Worm (Caenorhabditis elegans) whole organism, L3 larva: ENCODE data around the gene F53F8.3.

Source experiments
- R02D3.7 ChIP-seq: fragments of 150-350 bp; optimal IDR thresholded peaks from 2 replicates; lab custom pipeline; 2014; ENCODE audit warnings: missing biosample characterization, missing genetic modification characterization
- ZK546.5 ChIP-seq: sonication (generic microtip); optimal IDR thresholded peaks from 2 replicates; lab custom pipeline; 2017; ENCODE audit warnings: missing biosample characterization, missing genetic modification characterization
- aly-2 ChIP-seq: fragments of 150-350 bp; optimal IDR thresholded peaks from 2 replicates; lab custom pipeline; 2014; ENCODE audit warnings: missing biosample characterization, missing genetic modification characterization
- ama-1 ChIP-seq: fragments of 150-350 bp; optimal IDR thresholded peaks from 2 replicates; lab custom pipeline; 2018
- ceh-28 ChIP-seq: fragments of 150-350 bp; optimal IDR thresholded peaks from 2 replicates; lab custom pipeline; 2014; ENCODE audit warnings: missing biosample characterization, missing genetic modification reagents, missing genetic modification characterization
- ceh-9 ChIP-seq: sonication (generic microtip); optimal IDR thresholded peaks from 2 replicates; lab custom pipeline; 2018; ENCODE audit warnings: missing biosample characterization, missing genetic modification characterization
- daf-12 ChIP-seq: fragments of 150-350 bp; optimal IDR thresholded peaks from 2 replicates; lab custom pipeline; 2014; ENCODE audit warnings: missing biosample characterization, missing genetic modification reagents, missing genetic modification characterization
- egl-5 ChIP-seq: fragments of 150-350 bp; optimal IDR thresholded peaks from 2 replicates; lab custom pipeline; 2017; ENCODE audit warnings: missing biosample characterization, missing genetic modification reagents, missing genetic modification characterization, inconsistent platforms
- elt-2 ChIP-seq: sonication (generic microtip); optimal IDR thresholded peaks from 2 replicates; lab custom pipeline; 2016; ENCODE audit warnings: missing genetic modification reagents, mild to moderate bottlenecking, missing genetic modification characterization, missing compliant biosample characterization
- elt-3 ChIP-seq, 3 experiments: fragments of 150-350 bp in 1 of 3; sonication (generic microtip) in 2 of 3; optimal IDR thresholded peaks; 2 replicates in 2 of 3; 4 replicates in 1 of 3; lab custom pipeline; 2014 to 2017; ENCODE audit warnings: missing biosample characterization in 3 of 3, missing genetic modification characterization in 3 of 3
- eor-1 ChIP-seq, 2 experiments: fragments of 150-350 bp; optimal IDR thresholded peaks; 2 replicates each; lab custom pipeline; 2014 to 2018; ENCODE audit warnings: missing biosample characterization in 2 of 2, missing genetic modification characterization in 2 of 2
- fkh-2 ChIP-seq: fragments of 150-350 bp; optimal IDR thresholded peaks from 2 replicates; lab custom pipeline; 2014; ENCODE audit warnings: missing biosample characterization, missing genetic modification reagents, missing genetic modification characterization
- fos-1 ChIP-seq: fragments of 150-350 bp; optimal IDR thresholded peaks from 2 replicates; lab custom pipeline; 2014; ENCODE audit warnings: missing biosample characterization, missing genetic modification characterization
- hmg-11 ChIP-seq: sonication (generic microtip); optimal IDR thresholded peaks from 2 replicates; lab custom pipeline; 2016; ENCODE audit warnings: missing genetic modification characterization, missing compliant biosample characterization
- jun-1 ChIP-seq: fragments of 150-350 bp; optimal IDR thresholded peaks from 2 replicates; lab custom pipeline; 2014; ENCODE audit warnings: missing biosample characterization, missing genetic modification reagents, missing genetic modification characterization
- lsy-12 ChIP-seq: sonication (generic microtip); optimal IDR thresholded peaks from 2 replicates; lab custom pipeline; 2016; ENCODE audit warnings: mild to moderate bottlenecking, missing genetic modification characterization, missing compliant biosample characterization
- mdl-1 ChIP-seq: fragments of 150-350 bp; optimal IDR thresholded peaks from 2 replicates; lab custom pipeline; 2014; ENCODE audit warnings: missing biosample characterization, missing genetic modification characterization
- mml-1 ChIP-seq: fragments of 150-350 bp; sonication (generic microtip); optimal IDR thresholded peaks from 3 replicates; lab custom pipeline; 2014; ENCODE audit warnings: missing biosample characterization, missing genetic modification characterization
- nfya-1 ChIP-seq: sonication (generic microtip); optimal IDR thresholded peaks from 2 replicates; lab custom pipeline; 2017; ENCODE audit warnings: missing genetic modification characterization, mild to moderate bottlenecking, missing compliant biosample characterization, antibody characterized with exemption, moderate library complexity; ENCODE audit not compliant: insufficient read depth
- nhr-11 ChIP-seq: fragments of 150-350 bp; optimal IDR thresholded peaks from 2 replicates; lab custom pipeline; 2014; ENCODE audit warnings: missing biosample characterization, missing genetic modification characterization
- nhr-12 ChIP-seq: fragments of 150-350 bp; optimal IDR thresholded peaks from 2 replicates; lab custom pipeline; 2014; ENCODE audit warnings: missing biosample characterization, missing genetic modification characterization
- nhr-23 ChIP-seq: fragments of 150-350 bp; optimal IDR thresholded peaks from 2 replicates; lab custom pipeline; 2014; ENCODE audit warnings: missing biosample characterization, missing genetic modification reagents, missing genetic modification characterization
- nhr-237 ChIP-seq: fragments of 150-350 bp; optimal IDR thresholded peaks from 2 replicates; lab custom pipeline; 2014; ENCODE audit warnings: missing biosample characterization, missing genetic modification characterization
- nhr-25 ChIP-seq: sonication (generic microtip); optimal IDR thresholded peaks from 2 replicates; lab custom pipeline; 2017; ENCODE audit warnings: missing biosample characterization, missing genetic modification characterization
- nhr-43 ChIP-seq: sonication (generic microtip); optimal IDR thresholded peaks from 2 replicates; lab custom pipeline; 2016; ENCODE audit warnings: mild to moderate bottlenecking, missing genetic modification characterization, missing compliant biosample characterization; ENCODE audit not compliant: poor library complexity, severe bottlenecking
- nhr-67 ChIP-seq: fragments of 150-350 bp; optimal IDR thresholded peaks from 2 replicates; lab custom pipeline; 2014; ENCODE audit warnings: missing biosample characterization, missing genetic modification characterization
- nhr-76 ChIP-seq: fragments of 150-350 bp; sonication (generic microtip); optimal IDR thresholded peaks from 5 replicates; lab custom pipeline; 2014; ENCODE audit warnings: missing biosample characterization, missing genetic modification characterization
- nhr-77 ChIP-seq: fragments of 150-350 bp; optimal IDR thresholded peaks from 2 replicates; lab custom pipeline; 2014; ENCODE audit warnings: missing biosample characterization, missing genetic modification characterization
- pha-4 ChIP-seq: fragments of 150-350 bp; optimal IDR thresholded peaks from 2 replicates; lab custom pipeline; 2014; ENCODE audit warnings: missing biosample characterization, missing genetic modification reagents, missing genetic modification characterization
- pqm-1 ChIP-seq: fragments of 150-350 bp; optimal IDR thresholded peaks from 2 replicates; lab custom pipeline; 2017; ENCODE audit warnings: missing biosample characterization, missing genetic modification characterization, inconsistent platforms
- sea-2 ChIP-seq: fragments of 150-350 bp; sonication (generic microtip); optimal IDR thresholded peaks from 4 replicates; lab custom pipeline; 2014; ENCODE audit warnings: missing biosample characterization, missing genetic modification reagents, missing genetic modification characterization
- snpc-4 ChIP-seq: fragments of 150-350 bp; optimal IDR thresholded peaks from 2 replicates; lab custom pipeline; 2014; ENCODE audit warnings: missing biosample characterization, missing genetic modification characterization
- tbx-2 ChIP-seq: sonication (generic microtip); optimal IDR thresholded peaks from 2 replicates; lab custom pipeline; 2016; ENCODE audit warnings: mild to moderate bottlenecking, missing genetic modification characterization, missing compliant biosample characterization
- unc-39 ChIP-seq: sonication (generic microtip); optimal IDR thresholded peaks from 4 replicates; lab custom pipeline; 2017; ENCODE audit warnings: missing biosample characterization, missing genetic modification characterization
- unc-62 ChIP-seq: fragments of 150-350 bp; sonication (generic microtip); optimal IDR thresholded peaks from 4 replicates; lab custom pipeline; 2014; ENCODE audit warnings: missing biosample characterization, missing genetic modification reagents, missing genetic modification characterization
- zag-1 ChIP-seq: fragments of 150-350 bp; optimal IDR thresholded peaks from 2 replicates; lab custom pipeline; 2014; ENCODE audit warnings: missing biosample characterization, missing genetic modification characterization
- ztf-11 ChIP-seq: fragments of 150-350 bp; optimal IDR thresholded peaks from 2 replicates; lab custom pipeline; 2014; ENCODE audit warnings: missing biosample characterization, missing genetic modification characterization
- ztf-4 ChIP-seq: fragments of 150-350 bp; optimal IDR thresholded peaks from 2 replicates; lab custom pipeline; 2014; ENCODE audit warnings: missing biosample characterization, missing genetic modification characterization

Gene F53F8.3

DNA sequence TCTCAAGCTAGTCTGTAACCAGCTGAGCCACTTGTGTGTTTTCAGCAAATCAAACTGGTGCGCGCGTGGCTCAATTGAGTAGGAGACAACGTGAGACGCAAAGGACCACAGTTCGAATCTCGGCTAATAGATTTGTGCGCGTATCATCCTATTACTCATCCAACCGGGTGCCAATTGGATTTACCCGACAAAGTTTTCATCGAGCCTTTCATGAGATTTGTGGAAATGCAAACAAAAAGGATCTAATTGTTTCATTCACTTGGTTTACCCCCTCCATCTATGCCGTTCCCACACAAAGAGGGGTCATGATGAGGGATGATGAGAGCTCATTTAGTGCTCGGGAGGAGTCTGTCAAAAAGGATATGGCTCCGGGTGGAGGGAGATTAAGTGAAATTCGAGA is 34.2 kb downstream of the F53F8.3 start:
- TF ChIP-seq egl-5 (no peak), nhr-77 (no peak), ztf-11 (tag; lab: Kevin White, UChicago) (no peak), zag-1 (no peak), R02D3.7 (tag; lab: Kevin White, UChicago) (no peak), nhr-43 (tag; lab: Kevin White, UChicago) (no peak), elt-2 (tag; lab: Kevin White, UChicago) (no peak), daf-12 (tag; lab: Kevin White, UChicago) (no peak)

DNA sequence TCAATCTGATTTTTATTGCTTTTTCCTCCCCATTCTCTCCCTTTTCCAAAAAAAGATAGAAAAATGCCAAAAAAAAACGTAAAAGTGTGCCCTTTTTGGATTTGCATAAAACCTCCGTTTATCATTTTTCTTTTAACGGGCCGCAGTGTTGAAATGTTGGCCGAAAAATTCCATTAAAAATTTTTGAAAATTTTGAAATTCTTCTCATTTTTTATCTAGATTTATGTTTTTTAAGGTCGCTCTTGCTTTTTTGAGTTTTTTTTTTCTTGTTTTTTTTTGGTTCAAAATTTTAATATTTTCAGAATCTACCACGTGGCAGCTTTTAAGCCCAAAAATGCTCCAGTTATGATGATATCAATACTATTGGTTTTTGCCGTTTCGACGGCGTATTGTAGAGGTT is 35.0 kb downstream of the F53F8.3 start, which contains the start of gene mnr-1:
mnr-1 (plus strand) TSS at position 301 of the 400 bp plus-strand sequence.
- TF ChIP-seq ztf-11 (tag; lab: Kevin White, UChicago), result no peak
- no peak for TF ChIP-seq elt-2 (tag; lab: Kevin White, UChicago)
- no peak for TF ChIP-seq nhr-12 (tag; lab: Kevin White, UChicago)
- TF ChIP-seq nhr-77, result no peak
- TF ChIP-seq, all 47 proteins: peak for 0

DNA sequence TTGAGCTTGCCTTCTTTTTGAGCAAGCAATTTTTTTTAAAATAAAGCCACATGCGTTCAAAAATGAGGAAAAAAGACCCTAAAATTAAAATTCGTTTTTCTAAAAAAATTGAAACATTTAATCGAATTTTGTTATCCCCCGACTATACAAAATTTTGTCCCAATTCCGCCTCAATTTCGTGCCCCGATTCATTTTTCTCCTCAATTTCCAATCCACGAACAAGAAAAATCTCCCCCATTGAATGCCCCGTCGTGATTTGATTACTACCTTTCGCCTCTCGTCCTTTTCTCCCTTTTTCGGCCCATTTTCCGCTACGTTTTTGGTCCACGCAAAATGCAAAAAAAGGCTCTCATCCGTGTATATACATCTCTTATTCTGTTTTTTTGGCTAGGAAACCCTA is 37.4 kb downstream of the F53F8.3 start:
- TF ChIP-seq nhr-76 (tag; lab: Kevin White, UChicago) (no peak), ztf-11 (tag; lab: Kevin White, UChicago) (no peak), fkh-2 (tag; lab: Kevin White, UChicago) (no peak), sea-2 (GFP tag; lab: Kevin White, UChicago) (no peak), tbx-2 (no peak), daf-12 (tag; lab: Kevin White, UChicago) (no peak), ceh-28 (tag; lab: Kevin White, UChicago) (no peak), ZK546.5 (tag; lab: Kevin White, UChicago) (no peak), mdl-1 (tag; lab: Kevin White, UChicago) (no peak), nhr-23 (tag; lab: Kevin White, UChicago) (no peak), mml-1 (tag; lab: Kevin White, UChicago) (no peak), nhr-25 (tag; lab: Kevin White, UChicago) (no peak), aly-2 (tag; lab: Kevin White, UChicago) (no peak), nhr-77 (no peak), R02D3.7 (tag; lab: Kevin White, UChicago) (no peak), nhr-67 (no peak), pqm-1 (tag; lab: Kevin White, UChicago) (no peak), nhr-11 (no peak)

DNA sequence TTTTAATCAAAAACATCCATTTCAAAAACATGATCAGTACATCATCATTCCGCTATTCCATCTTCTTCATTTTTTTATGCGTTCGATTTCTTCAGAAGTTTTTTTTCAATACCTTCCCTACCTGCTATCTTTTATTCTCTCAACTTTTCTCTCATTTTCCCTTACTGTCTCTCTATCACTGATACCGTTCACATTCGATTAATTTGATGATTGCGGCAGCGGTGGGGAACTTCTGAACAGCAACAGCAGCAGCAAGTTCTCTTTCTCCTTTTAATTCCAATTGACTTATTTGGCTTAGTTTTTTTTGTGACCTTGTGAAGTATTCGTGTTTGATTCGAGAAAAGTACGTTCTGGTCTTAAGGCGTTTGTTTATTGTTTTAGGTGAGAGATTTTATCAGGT is 40.5 kb downstream of the F53F8.3 start:
- peak; percentile 63 for TF ChIP-seq nhr-25 (tag; lab: Kevin White, UChicago)
- TF ChIP-seq elt-3 (tag; optimal IDR thresholded peaks at IDR 0.05; lab: Kevin White, UChicago), result peak in 2 of 3 experiments; percentile 66 to 82
- no peak for TF ChIP-seq ztf-11 (tag; lab: Kevin White, UChicago)

DNA sequence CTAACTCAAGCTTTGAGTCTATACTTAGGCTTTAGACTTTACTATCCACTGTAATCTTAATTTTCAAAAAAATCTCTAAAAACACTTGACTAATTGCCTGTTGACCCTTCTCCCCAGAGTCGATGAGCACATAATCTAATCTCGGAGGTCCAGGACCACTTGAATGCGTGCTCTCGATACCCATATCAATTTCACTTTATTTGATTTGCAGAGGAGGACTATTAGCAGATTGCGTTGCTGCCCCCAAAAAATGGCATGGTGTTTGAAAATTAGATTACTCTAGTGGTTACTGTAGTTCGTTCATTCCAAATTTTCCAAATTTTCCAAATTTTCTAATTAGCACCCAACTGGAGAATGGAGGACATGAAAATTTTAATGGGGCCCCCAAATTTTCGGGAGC is 43.9 kb downstream of the F53F8.3 start:
- TF ChIP-seq snpc-4 (no peak), eor-1 (tag; optimal IDR thresholded peaks at IDR 0.05; lab: Kevin White, UChicago) (no peak), aly-2 (tag; lab: Kevin White, UChicago) (no peak), ama-1 (lab: Kevin White, UChicago) (no peak), lsy-12 (no peak), elt-3 (tag; optimal IDR thresholded peaks at IDR 0.05; lab: Kevin White, UChicago) (no peak), nhr-77 (no peak), nfya-1 (tag; lab: Kevin White, UChicago) (no peak), unc-39 (no peak), nhr-25 (tag; lab: Kevin White, UChicago) (no peak)

DNA sequence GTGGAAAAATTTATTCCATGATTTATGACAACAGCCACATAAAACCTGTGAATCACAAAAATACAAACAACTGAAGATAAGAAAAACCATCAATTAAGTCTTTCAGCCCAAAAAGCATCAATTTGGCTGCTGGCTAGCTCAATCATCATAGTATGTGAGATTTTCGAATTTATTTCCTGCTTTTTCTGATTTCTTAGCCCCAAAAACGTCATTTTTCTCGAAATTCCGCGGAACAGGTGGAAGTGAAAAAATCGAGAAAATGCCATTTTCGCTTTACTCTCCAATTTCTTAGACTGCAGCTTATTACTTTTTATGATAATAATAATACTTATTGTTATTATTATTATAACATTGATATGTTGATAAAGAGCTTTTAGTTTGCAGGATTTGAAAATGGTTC is 47.4 kb downstream of the F53F8.3 start, which contains the start of gene srxa-15:
srxa-15 (plus strand) TSS at position 301 of the 400 bp plus-strand sequence.
- no peak for TF ChIP-seq fos-1 (tag; lab: Kevin White, UChicago)
- no peak for TF ChIP-seq hmg-11 (tag; lab: Kevin White, UChicago)
- TF ChIP-seq sea-2 (GFP tag; lab: Kevin White, UChicago), result no peak
- no peak for TF ChIP-seq R02D3.7 (tag; lab: Kevin White, UChicago)
- no peak for TF ChIP-seq ztf-4 (tag; lab: Kevin White, UChicago)
- TF ChIP-seq nhr-237 (tag; lab: Kevin White, UChicago), result no peak
- TF ChIP-seq nhr-67, result no peak
- TF ChIP-seq mdl-1 (tag; lab: Kevin White, UChicago), result no peak
- no peak for TF ChIP-seq pha-4 (tag; lab: Kevin White, UChicago)
- no peak for TF ChIP-seq ceh-9 (tag; lab: Kevin White, UChicago)
- TF ChIP-seq daf-12 (tag; lab: Kevin White, UChicago), result no peak
- TF ChIP-seq nhr-76 (tag; lab: Kevin White, UChicago), result no peak
- TF ChIP-seq unc-62, result no peak
- no peak for TF ChIP-seq jun-1 (tag; lab: Kevin White, UChicago)
- no peak for TF ChIP-seq ceh-28 (tag; lab: Kevin White, UChicago)
- no peak for TF ChIP-seq snpc-4
- TF ChIP-seq mml-1 (tag; lab: Kevin White, UChicago), result no peak
